Fruit fly (Drosophila melanogaster): Measurements from ENCODE around the gene Gr66a.

The Gr66a gene

DNA sequence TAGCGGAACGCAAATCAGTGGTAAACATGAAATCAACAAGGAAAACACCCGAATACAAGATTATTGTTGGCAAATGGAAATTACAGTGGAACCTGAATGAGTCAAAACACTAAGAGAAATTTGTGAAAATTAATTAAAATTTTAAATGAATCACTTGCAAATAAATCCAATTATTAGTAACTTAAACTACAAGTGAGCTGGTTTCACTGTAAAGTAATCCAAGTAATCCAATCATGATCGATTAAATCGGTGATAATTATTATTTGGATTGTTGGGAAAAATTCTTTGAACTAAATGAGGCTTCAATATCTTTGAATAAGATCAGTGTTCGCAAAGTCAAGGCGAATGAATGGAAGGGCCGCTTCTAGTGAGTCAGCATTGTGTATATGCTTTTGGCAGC, 18.4 kb downstream of the Gr66a start (continued):
- TF ChIP-seq CG10366 (GFP tag; IDR thresholded peaks at IDR 0.05) (peak; percentile 27; the same call in 1 of the 2 replicates), lilli (GFP tag; optimal IDR thresholded peaks at IDR 0.05) (peak; percentile 6), CG13287 (GFP tag; IDR thresholded peaks at IDR 0.05; ENCODE audit: partially characterized antibody) (no peak)

DNA sequence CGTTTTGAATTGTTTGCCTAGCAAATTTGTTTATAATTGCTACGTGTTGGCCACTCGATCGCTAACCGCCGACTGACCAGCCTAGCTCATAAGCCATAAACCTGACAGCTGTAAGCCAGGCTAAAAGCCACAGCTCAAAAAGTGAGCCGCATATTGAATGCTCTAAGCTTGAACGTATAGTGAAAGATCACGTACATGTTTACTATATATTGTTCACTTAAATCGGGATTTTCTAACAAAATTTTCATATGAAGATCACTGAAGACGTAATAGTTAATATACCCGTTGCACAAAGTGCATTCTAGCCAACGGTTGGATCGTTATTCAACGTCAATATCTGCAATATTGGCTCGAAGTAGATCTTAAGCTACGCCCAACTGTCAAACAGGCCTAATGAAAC, 20.4 kb downstream of the Gr66a start:
- TF ChIP-seq Ets65A (GFP tag) = peak; percentile 4
- no peak for TF ChIP-seq CG6654 (GFP tag; optimal IDR thresholded peaks at IDR 0.05)
- 0 out of 3 replicates have a peak, but pooled peaks have one; percentile 14 for TF ChIP-seq row (GFP tag; IDR thresholded peaks at IDR 0.05)
- 0 out of 2 replicates have a peak, but pooled peaks have one; percentile 18 for TF ChIP-seq Drgx (GFP tag; IDR thresholded peaks at IDR 0.05)

DNA sequence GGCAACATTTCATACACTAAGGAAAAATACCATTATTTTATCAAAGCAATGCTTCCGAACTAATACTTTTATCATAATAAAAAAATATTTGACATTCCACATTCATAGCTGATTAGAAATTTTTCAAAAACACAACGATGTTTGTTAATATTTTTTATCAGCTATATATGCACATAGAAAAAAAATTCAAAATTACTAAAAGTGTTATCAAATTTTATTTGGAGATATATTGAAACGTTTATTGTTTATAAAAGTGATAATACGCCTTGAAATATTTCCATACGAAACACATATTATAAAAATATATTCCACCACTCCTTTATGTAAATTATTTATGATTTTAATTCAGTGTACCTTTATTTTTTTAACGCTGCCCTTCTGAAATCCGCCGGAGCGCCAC, 21.0 kb downstream of the Gr66a start:
- peak; percentile 3 for TF ChIP-seq CG10267 (tag; optimal IDR thresholded peaks at IDR 0.05)
- TF ChIP-seq tx (GFP tag; optimal IDR thresholded peaks at IDR 0.05) = no peak
- no peak for TF ChIP-seq CG9876 (GFP tag; optimal IDR thresholded peaks at IDR 0.05)
- TF ChIP-seq H15 (GFP tag; IDR thresholded peaks at IDR 0.05) = no peak
- no peak for TF ChIP-seq CG10654 (GFP tag; optimal IDR thresholded peaks at IDR 0.05)
- TF ChIP-seq CG15479 (GFP tag; optimal IDR thresholded peaks at IDR 0.05) = no peak
- no peak for TF ChIP-seq Max (GFP tag; optimal IDR thresholded peaks at IDR 0.05)
- TF ChIP-seq CG12769 (tag; optimal IDR thresholded peaks at IDR 0.05) = no peak
- no peak for TF ChIP-seq CG4424 (GFP tag; optimal IDR thresholded peaks at IDR 0.05)
- TF ChIP-seq CG2678 (tag; optimal IDR thresholded peaks at IDR 0.05) = peak; percentile 43
- no peak; the same call in 2 of the 3 replicates for TF ChIP-seq tgo (GFP tag; IDR thresholded peaks at IDR 0.05)
- peak; percentile 53 for TF ChIP-seq dmrt99B (tag; optimal IDR thresholded peaks at IDR 0.05)
- TF ChIP-seq gem (tag; optimal IDR thresholded peaks at IDR 0.05) = peak; percentile 56
- no peak for TF ChIP-seq ara (GFP tag; IDR thresholded peaks at IDR 0.05)
- TF ChIP-seq salm (tag; optimal IDR thresholded peaks at IDR 0.05) = no peak
- TF ChIP-seq grau (tag; optimal IDR thresholded peaks at IDR 0.05) = peak; percentile 12
- TF ChIP-seq Ptx1 (GFP tag; IDR thresholded peaks at IDR 0.05) = 0 out of 2 replicates have a peak, but pooled peaks have one; percentile 29
- TF ChIP-seq CG14667 (GFP tag; IDR thresholded peaks at IDR 0.05) = no peak
- no peak for TF ChIP-seq CG14860 (GFP tag; IDR thresholded peaks at IDR 0.05; ENCODE audit: partially characterized antibody)
- no peak for TF ChIP-seq sisA (GFP tag; IDR thresholded peaks at IDR 0.05)
- no peak for TF ChIP-seq slbo (GFP tag; IDR thresholded peaks at IDR 0.05)
- TF ChIP-seq pb (GFP tag; optimal IDR thresholded peaks at IDR 0.05) = no peak
- TF ChIP-seq Hr78 (GFP tag; optimal IDR thresholded peaks at IDR 0.05) = no peak
- TF ChIP-seq Sox100B (GFP tag; optimal IDR thresholded peaks at IDR 0.05) = peak; percentile 12
- no peak for TF ChIP-seq CG43689 (GFP tag; IDR thresholded peaks at IDR 0.05)
- TF ChIP-seq cas (GFP tag; IDR thresholded peaks at IDR 0.05) = no peak
- TF ChIP-seq cwo (GFP tag; optimal IDR thresholded peaks at IDR 0.05) = peak; percentile 2
- no peak for TF ChIP-seq CG34224 (GFP tag; IDR thresholded peaks at IDR 0.05; ENCODE audit: partially characterized antibody)
- TF ChIP-seq CG6854 (GFP tag; optimal IDR thresholded peaks at IDR 0.05) = no peak
- TF ChIP-seq nmo (GFP tag; optimal IDR thresholded peaks at IDR 0.05) = peak; percentile 21
- TF ChIP-seq row (GFP tag; IDR thresholded peaks at IDR 0.05) = 0 out of 3 replicates have a peak, but pooled peaks have one; percentile 19
- TF ChIP-seq z (GFP tag; IDR thresholded peaks at IDR 0.05) = no peak
- TF ChIP-seq lmd (GFP tag; IDR thresholded peaks at IDR 0.05) = no peak
- TF ChIP-seq Ada2b (GFP tag; IDR thresholded peaks at IDR 0.05) = no peak
- TF ChIP-seq CG8089 (GFP tag; optimal IDR thresholded peaks at IDR 0.05) = no peak
- TF ChIP-seq so (GFP tag; IDR thresholded peaks at IDR 0.05) = no peak
- no peak for TF ChIP-seq CG18599 (GFP tag; optimal IDR thresholded peaks at IDR 0.05)
- 0 out of 2 replicates have a peak, but pooled peaks have one; percentile 16 for TF ChIP-seq CG31441 (GFP tag; IDR thresholded peaks at IDR 0.05)
- TF ChIP-seq sens (GFP tag) = peak; percentile 77
- no peak for TF ChIP-seq Dll (GFP tag; IDR thresholded peaks at IDR 0.05; ENCODE audit: partially characterized antibody)
- TF ChIP-seq klu (GFP tag; IDR thresholded peaks at IDR 0.05) = no peak
- TF ChIP-seq Hr51 (GFP tag; optimal IDR thresholded peaks at IDR 0.05) = peak in 1 of 2 experiments; percentile 35
